Worm (Caenorhabditis elegans): Measurements from ENCODE around the gene F15A8.1.

- no peak for TF ChIP-seq hmbx-1 (tag; optimal IDR thresholded peaks at IDR 0.05)
- TF ChIP-seq aly-1 (tag; optimal IDR thresholded peaks at IDR 0.05), result no peak
- TF ChIP-seq ama-1 (optimal IDR thresholded peaks at IDR 0.05), result no peak
- no peak for TF ChIP-seq ceh-13 (GFP tag; optimal IDR thresholded peaks at IDR 0.05)
- no peak for TF ChIP-seq F13C5.2 (tag; optimal IDR thresholded peaks at IDR 0.05)
- TF ChIP-seq sea-1 (GFP tag; conservative IDR thresholded peaks at IDR 0.05), result no peak
- TF ChIP-seq flt-1 (GFP tag; IDR thresholded peaks at IDR 0.05), result no peak
- TF ChIP-seq tbx-11 (GFP tag; IDR thresholded peaks at IDR 0.05), result no peak
These were observed 14.2 kb upstream of the F15A8.1 start for ce11 chrX:4426496-4426895.

Measured in whole organism, early embryonic.